Worm (Caenorhabditis elegans) whole organism, young adult: ENCODE measurements around the gene sdz-10.

Source experiments
- athp-1 ChIP-seq: sonication (generic microtip); optimal IDR thresholded peaks from 2 replicates; lab custom pipeline; 2017; ENCODE audit warnings: mild to moderate bottlenecking, missing genetic modification characterization, missing compliant biosample characterization
- madf-6 ChIP-seq: fragments of 200-800 bp; sonication (Bioruptor generic); IDR thresholded peaks from 2 replicates; pipeline ENCODE4 v1.3.6; 2022; ENCODE audit warnings: missing genetic modification reagents, missing genetic modification characterization, missing compliant biosample characterization
- mcd-1 ChIP-seq: fragments of 200-800 bp; sonication (Bioruptor generic); IDR thresholded peaks from 2 replicates; pipeline ENCODE4 v1.3.6; 2022; ENCODE audit warnings: missing genetic modification reagents, missing genetic modification characterization, missing compliant biosample characterization
- unc-62 ChIP-seq: fragments of 150-350 bp; optimal IDR thresholded peaks from 2 replicates; lab custom pipeline; 2014; ENCODE audit warnings: missing biosample characterization, missing genetic modification reagents, missing genetic modification characterization
- xnd-1 ChIP-seq: sonication (generic microtip); optimal IDR thresholded peaks from 2 replicates; lab custom pipeline; 2016; ENCODE audit warnings: missing genotype, missing genetic modification reagents, missing genetic modification characterization, missing compliant biosample characterization

- no peak for TF ChIP-seq unc-62 (GFP tag; lab: Kevin White, UChicago)
- TF ChIP-seq madf-6 (GFP tag; lab: Robert Waterston, UW) = no peak
- 0 out of 2 replicates have a peak, but pooled peaks have one; percentile 25 for TF ChIP-seq mcd-1
- TF ChIP-seq athp-1 (tag; lab: Kevin White, UChicago) = no peak
- TF ChIP-seq xnd-1 (tag; lab: Kevin White, UChicago) = no peak
Measured at ce11 chrII:2804949-2805348, 32.9 kb upstream of the sdz-10 start.
